Worm (Caenorhabditis elegans) whole organism, L4 larva: ENCODE results near the gene M02E1.1.
"Not testable (repeated sequence)": the region's sequence is repeated elsewhere in the genome, so short reads cannot be mapped to it uniquely, and the experiment has no call there.

Source experiments
- Y105C5A.15 ChIP-seq: fragments of 200-800 bp; sonication (Bioruptor generic); IDR thresholded peaks from 2 replicates; pipeline ENCODE4 v1.3.6; 2022; ENCODE audit warnings: missing genetic modification characterization, missing compliant biosample characterization
- fkh-10 ChIP-seq: fragments of 150-350 bp; optimal IDR thresholded peaks from 2 replicates; lab custom pipeline; 2014; ENCODE audit warnings: missing biosample characterization, missing genetic modification reagents, missing genetic modification characterization
- lin-29 ChIP-seq: fragments of 200-800 bp; sonication (Bioruptor generic); IDR thresholded peaks from 2 replicates; pipeline ENCODE4 v1.3.6; 2022; ENCODE audit warnings: missing genetic modification reagents, missing genetic modification characterization, missing compliant biosample characterization
- lin-39 ChIP-seq: fragments of 150-350 bp; optimal IDR thresholded peaks from 2 replicates; lab custom pipeline; 2014; ENCODE audit warnings: missing biosample characterization, missing genetic modification reagents, missing genetic modification characterization
- skn-1 ChIP-seq: fragments of 150-350 bp; optimal IDR thresholded peaks from 2 replicates; lab custom pipeline; 2014; ENCODE audit warnings: missing biosample characterization, missing genetic modification characterization
- zip-2 ChIP-seq: fragments of 150-350 bp; optimal IDR thresholded peaks from 2 replicates; lab custom pipeline; 2014; ENCODE audit warnings: missing biosample characterization, missing genetic modification characterization

ce11 chrX:322223-322622, 3.7 kb upstream of the M02E1.1 start, which contains the start of gene M02E1.3:
- TF ChIP-seq lin-39 (tag; lab: Kevin White, UChicago); zip-2; fkh-10 (GFP tag; lab: Kevin White, UChicago); lin-29 (GFP tag; lab: Robert Waterston, UW); Y105C5A.15 (GFP tag; lab: Robert Waterston, UW); skn-1 (tag; lab: Kevin White, UChicago): not testable (repeated sequence)
